Worm (Caenorhabditis elegans) whole organism, L3 larva: Measurements from ENCODE around the gene srh-218.

Source experiments
- nhr-23 ChIP-seq: fragments of 150-350 bp; optimal IDR thresholded peaks from 2 replicates; lab custom pipeline; 2014; ENCODE audit warnings: missing biosample characterization, missing genetic modification reagents, missing genetic modification characterization
- nhr-76 ChIP-seq: fragments of 150-350 bp; sonication (generic microtip); optimal IDR thresholded peaks from 5 replicates; lab custom pipeline; 2014; ENCODE audit warnings: missing biosample characterization, missing genetic modification characterization
- ztf-11 ChIP-seq: fragments of 150-350 bp; optimal IDR thresholded peaks from 2 replicates; lab custom pipeline; 2014; ENCODE audit warnings: missing biosample characterization, missing genetic modification characterization

- TF ChIP-seq nhr-76 (tag; lab: Kevin White, UChicago) (no peak), nhr-23 (tag; lab: Kevin White, UChicago) (no peak), ztf-11 (tag; lab: Kevin White, UChicago) (no peak)
Measured at ce11 chrV:15517413-15517812, 23.6 kb downstream of the srh-218 start, which contains the start of gene F21A3.3.
